Fruit fly (Drosophila melanogaster) whole organism, embryonic: ENCODE results near the gene CG31675.

Experiments used
- CG10274 ChIP-seq: fragments of 200-800 bp; sonication (Bioruptor generic); optimal IDR thresholded peaks from 3 replicates; lab custom pipeline; 2017; ENCODE audit warnings: missing biosample characterization, mild to moderate bottlenecking, missing genetic modification characterization
- CG11695 ChIP-seq: fragments of 200-800 bp; sonication (Bioruptor generic); IDR thresholded peaks from 3 replicates; pipeline ENCODE4 v1.3.6; 2022; ENCODE audit warnings: missing biosample characterization, missing genetic modification characterization
- CG12769 ChIP-seq: fragments of 200-800 bp; sonication (Bioruptor generic); optimal IDR thresholded peaks from 2 replicates; lab custom pipeline; 2019; ENCODE audit warnings: missing biosample characterization, mild to moderate bottlenecking, missing genetic modification characterization, moderate library complexity
- CG1603 ChIP-seq: fragments of 200-800 bp; sonication (Bioruptor generic); optimal IDR thresholded peaks from 2 replicates; lab custom pipeline; 2019; ENCODE audit warnings: missing biosample characterization, mild to moderate bottlenecking, missing genetic modification characterization, moderate library complexity
- CG17186 ChIP-seq: fragments of 200-800 bp; sonication (Bioruptor generic); optimal IDR thresholded peaks from 3 replicates; lab custom pipeline; 2017; ENCODE audit warnings: missing biosample characterization, missing genetic modification reagents, missing genetic modification characterization
- CG17912 ChIP-seq: fragments of 200-800 bp; sonication (Bioruptor generic); optimal IDR thresholded peaks from 2 replicates; lab custom pipeline; 2018; ENCODE audit warnings: missing biosample characterization, mild to moderate bottlenecking, missing genetic modification characterization
- CG1832 ChIP-seq: fragments of 200-800 bp; sonication (Bioruptor generic); optimal IDR thresholded peaks from 2 replicates; lab custom pipeline; 2017; ENCODE audit warnings: missing biosample characterization, mild to moderate bottlenecking, missing genetic modification characterization, inconsistent platforms
- CG2678 ChIP-seq: fragments of 200-800 bp; sonication (Bioruptor generic); optimal IDR thresholded peaks from 3 replicates; lab custom pipeline; 2019; ENCODE audit warnings: missing biosample characterization, mild to moderate bottlenecking, missing genetic modification characterization, moderate library complexity
- CG3065 ChIP-seq: fragments of 200-800 bp; sonication (Bioruptor generic); optimal IDR thresholded peaks from 2 replicates; lab custom pipeline; 2016; ENCODE audit warnings: missing biosample characterization, missing genetic modification characterization
- CG3281 ChIP-seq: fragments of 200-800 bp; sonication (Bioruptor generic); optimal IDR thresholded peaks from 3 replicates; lab custom pipeline; 2017; ENCODE audit warnings: missing biosample characterization, mild to moderate bottlenecking, missing genetic modification characterization
- CG3838 ChIP-seq: fragments of 200-800 bp; sonication (Bioruptor generic); optimal IDR thresholded peaks from 3 replicates; lab custom pipeline; 2016; ENCODE audit warnings: missing biosample characterization, missing genetic modification characterization
- CG7745 ChIP-seq: fragments of 200-800 bp; sonication (Bioruptor generic); optimal IDR thresholded peaks from 2 replicates; lab custom pipeline; 2018; ENCODE audit warnings: missing biosample characterization, mild to moderate bottlenecking, missing genetic modification characterization, moderate library complexity
- CG8290 ChIP-seq, 3 experiments: fragments of 200-800 bp; sonication (Bioruptor generic); optimal IDR thresholded peaks; 2 replicates each; lab custom pipeline; 2016 to 2019; ENCODE audit warnings: missing biosample characterization in 3 of 3, missing genetic modification characterization in 3 of 3, mild to moderate bottlenecking in 2 of 3, moderate library complexity in 1 of 3
- CG8478 ChIP-seq: fragments of >200 bp; optimal IDR thresholded peaks from 2 replicates; lab custom pipeline; 2018
- CG9609 ChIP-seq: fragments of 200-800 bp; sonication (Bioruptor generic); optimal IDR thresholded peaks from 3 replicates; lab custom pipeline; 2016; ENCODE audit warnings: missing biosample characterization, missing genetic modification characterization
- CoRest ChIP-seq: fragments of 200-800 bp; sonication (Bioruptor generic); optimal IDR thresholded peaks from 3 replicates; lab custom pipeline; 2018; ENCODE audit warnings: missing biosample characterization, mild to moderate bottlenecking, missing genetic modification characterization, moderate library complexity
- CrebB ChIP-seq: fragments of 200-800 bp; sonication (Bioruptor generic); optimal IDR thresholded peaks from 3 replicates; lab custom pipeline; 2018; ENCODE audit warnings: missing biosample characterization, mild to moderate bottlenecking, missing genetic modification characterization
- D ChIP-seq, 2 experiments: fragments of 200-800 bp in 1 of 2; fragments of >200 bp in 1 of 2; sonication (Bioruptor generic) in 1 of 2; optimal IDR thresholded peaks; 2 replicates in 1 of 2; 3 replicates in 1 of 2; lab custom pipeline; 2017; ENCODE audit warnings: mild to moderate bottlenecking in 1 of 2, missing biosample characterization in 1 of 2, missing genetic modification characterization in 1 of 2, missing genetic modification reagents in 1 of 2
- Dbx ChIP-seq: fragments of 200-800 bp; sonication (Bioruptor generic); IDR thresholded peaks from 3 replicates; pipeline ENCODE4 v1.3.6; 2022; ENCODE audit warnings: missing biosample characterization, missing genetic modification characterization
- Deaf1 ChIP-seq: fragments of 200-800 bp; optimal IDR thresholded peaks from 3 replicates; lab custom pipeline; 2019; ENCODE audit warnings: missing biosample characterization, mild to moderate bottlenecking, missing genetic modification characterization, moderate library complexity
- Dll ChIP-seq: fragments of 200-800 bp; sonication (Bioruptor generic); IDR thresholded peaks from 4 replicates; pipeline ENCODE4 v1.3.6; 2022; ENCODE audit warnings: missing biosample characterization, missing genetic modification characterization; ENCODE audit not compliant: partially characterized antibody
- Fer1 ChIP-seq: fragments of 200-800 bp; sonication (Bioruptor generic); optimal IDR thresholded peaks from 2 replicates; lab custom pipeline; 2017; ENCODE audit warnings: missing biosample characterization, mild to moderate bottlenecking, missing genetic modification characterization
- HLH3B ChIP-seq: fragments of 200-800 bp; sonication (Bioruptor generic); IDR thresholded peaks from 2 replicates; pipeline ENCODE4 v1.3.6; 2022; ENCODE audit warnings: missing biosample characterization, missing genetic modification characterization
- Hmr ChIP-seq: fragments of 200-800 bp; sonication (Bioruptor generic); optimal IDR thresholded peaks from 3 replicates; lab custom pipeline; 2017; ENCODE audit warnings: mild to moderate bottlenecking, missing biosample characterization, missing genetic modification reagents, missing genetic modification characterization
- Jarid2 ChIP-seq: fragments of 200-800 bp; sonication (Bioruptor generic); optimal IDR thresholded peaks from 3 replicates; lab custom pipeline; 2017; ENCODE audit warnings: mild to moderate bottlenecking, missing biosample characterization, missing genetic modification reagents, missing genetic modification characterization
- NFAT ChIP-seq: fragments of 200-800 bp; sonication (Bioruptor generic); IDR thresholded peaks from 2 replicates; pipeline ENCODE4 v1.3.6; 2022; ENCODE audit warnings: missing biosample characterization, missing genetic modification characterization
- Nf-YC ChIP-seq: fragments of 200-800 bp; optimal IDR thresholded peaks from 3 replicates; lab custom pipeline; 2019; ENCODE audit warnings: missing biosample characterization, mild to moderate bottlenecking, missing genetic modification characterization, moderate library complexity
- Side ChIP-seq: fragments of 200-800 bp; sonication (Bioruptor generic); optimal IDR thresholded peaks from 2 replicates; lab custom pipeline; 2016; ENCODE audit warnings: missing biosample characterization, missing genetic modification characterization
- bbx ChIP-seq: fragments of 200-800 bp; sonication (Bioruptor generic); IDR thresholded peaks from 2 replicates; pipeline ENCODE4 v1.3.6; 2022; ENCODE audit warnings: missing biosample characterization, missing genetic modification characterization; ENCODE audit not compliant: partially characterized antibody
- cg ChIP-seq: fragments of 200-800 bp; sonication (Bioruptor generic); optimal IDR thresholded peaks from 3 replicates; lab custom pipeline; 2019; ENCODE audit warnings: missing biosample characterization, mild to moderate bottlenecking, missing genetic modification characterization, moderate library complexity
- dati ChIP-seq: fragments of 200-800 bp; sonication (Bioruptor generic); IDR thresholded peaks from 2 replicates; pipeline ENCODE4 v1.3.6; 2022; ENCODE audit warnings: missing biosample characterization, missing genetic modification characterization
- disco-r ChIP-seq: fragments of 200-800 bp; sonication (Bioruptor generic); optimal IDR thresholded peaks from 2 replicates; lab custom pipeline; 2016; ENCODE audit warnings: missing biosample characterization, missing genetic modification characterization
- dmrt11E ChIP-seq: fragments of 200-800 bp; sonication (Bioruptor generic); optimal IDR thresholded peaks from 3 replicates; lab custom pipeline; 2018; ENCODE audit warnings: missing biosample characterization, mild to moderate bottlenecking, missing genetic modification characterization, moderate library complexity
- dpn ChIP-seq, 2 experiments: fragments of 200-800 bp; sonication (Bioruptor generic); optimal IDR thresholded peaks; 3 replicates each; lab custom pipeline; 2016; ENCODE audit warnings: missing biosample characterization in 2 of 2, missing genetic modification characterization in 2 of 2
- gfzf ChIP-seq: fragments of 200-800 bp; sonication (Bioruptor generic); optimal IDR thresholded peaks from 2 replicates; lab custom pipeline; 2016; ENCODE audit warnings: missing biosample characterization, mild to moderate bottlenecking, missing genetic modification characterization, moderate library complexity
- ham ChIP-seq: fragments of 200-800 bp; sonication (Bioruptor generic); IDR thresholded peaks from 2 replicates; pipeline ENCODE4 v1.3.6; 2022; ENCODE audit warnings: missing biosample characterization, missing genetic modification characterization
- hkb ChIP-seq, 2 experiments: fragments of 200-800 bp in 1 of 2; fragments of >200 bp in 1 of 2; sonication (Bioruptor generic) in 1 of 2; IDR thresholded peaks in 1 of 2; optimal IDR thresholded peaks in 1 of 2; 2 replicates each; pipeline versions ENCODE4 v1.3.6 to Lab custom; 2017 to 2022; ENCODE audit warnings: missing biosample characterization in 1 of 2, missing genetic modification characterization in 1 of 2
- jing ChIP-seq: fragments of 200-800 bp; sonication (Bioruptor generic); optimal IDR thresholded peaks from 2 replicates; lab custom pipeline; 2018; ENCODE audit warnings: missing biosample characterization, mild to moderate bottlenecking, missing genetic modification characterization
- nom ChIP-seq: fragments of 200-800 bp; sonication (Bioruptor generic); optimal IDR thresholded peaks from 2 replicates; lab custom pipeline; 2017; ENCODE audit warnings: missing biosample characterization, missing genetic modification characterization, mild to moderate bottlenecking, moderate library complexity, missing genetic modification reagents
- pros ChIP-seq: fragments of 200-800 bp; sonication (Bioruptor generic); optimal IDR thresholded peaks from 3 replicates; lab custom pipeline; 2019; ENCODE audit warnings: missing biosample characterization, mild to moderate bottlenecking, missing genetic modification characterization, moderate library complexity
- pum ChIP-seq: fragments of 200-800 bp; sonication (Bioruptor generic); optimal IDR thresholded peaks from 2 replicates; lab custom pipeline; 2016; ENCODE audit warnings: missing biosample characterization, missing genetic modification characterization
- salm ChIP-seq: fragments of 200-800 bp; sonication (Bioruptor generic); optimal IDR thresholded peaks from 2 replicates; lab custom pipeline; 2018; ENCODE audit warnings: missing biosample characterization, mild to moderate bottlenecking, missing genetic modification characterization
- sc ChIP-seq, 3 experiments: fragments of >200 bp in 2 of 3; fragments of 200-800 bp in 1 of 3; sonication (Bioruptor generic) in 1 of 3; optimal IDR thresholded peaks; 2 replicates in 2 of 3; 3 replicates in 1 of 3; lab custom pipeline; 2017; ENCODE audit warnings: mild to moderate bottlenecking in 1 of 3, missing biosample characterization in 1 of 3, missing genetic modification characterization in 1 of 3, missing genetic modification reagents in 1 of 3
- sim ChIP-seq: fragments of 200-800 bp; sonication (Bioruptor generic); IDR thresholded peaks from 2 replicates; pipeline ENCODE4 v1.3.6; 2022; ENCODE audit warnings: missing biosample characterization, missing genetic modification characterization
- slou ChIP-seq: fragments of 200-800 bp; sonication (Bioruptor generic); optimal IDR thresholded peaks from 3 replicates; lab custom pipeline; 2016; ENCODE audit warnings: missing biosample characterization, missing genetic modification characterization
- toy ChIP-seq: fragments of 200-800 bp; sonication (Bioruptor generic); IDR thresholded peaks from 2 replicates; pipeline ENCODE4 v1.3.6; 2022; ENCODE audit warnings: missing biosample characterization, missing genetic modification characterization
- unpg ChIP-seq: fragments of 200-800 bp; sonication (Bioruptor generic); optimal IDR thresholded peaks from 3 replicates; lab custom pipeline; 2018; ENCODE audit warnings: missing biosample characterization, mild to moderate bottlenecking, missing genetic modification characterization, moderate library complexity
- vvl ChIP-seq: fragments of 200-800 bp; sonication (Bioruptor generic); IDR thresholded peaks from 2 replicates; pipeline ENCODE4 v1.3.6; 2022; ENCODE audit warnings: missing biosample characterization, missing genetic modification characterization

The CG31675 gene

dm6 chr2L:20918056-20918674, 50.6 kb downstream of the CG31675 start (continued):
- TF ChIP-seq dmrt11E (tag; lab: Kevin White, UChicago) (peak; percentile 65), Side (GFP tag; lab: Kevin White, UChicago) (peak; percentile 83), toy (GFP tag; lab: Robert Waterston, UW) (no peak), sc (optimal IDR thresholded peaks at IDR 0.05; lab: Kevin White, UChicago) (no peak), sc (GFP tag; optimal IDR thresholded peaks at IDR 0.05; lab: Kevin White, UChicago) (no peak), unpg (GFP tag; lab: Kevin White, UChicago) (peak; percentile 88), dpn (GFP tag; optimal IDR thresholded peaks at IDR 0.05; lab: Kevin White, UChicago) (peak; percentile 61 to 84), slou (no peak), CG9609 (GFP tag; lab: Kevin White, UChicago) (peak; percentile 43), hkb (optimal IDR thresholded peaks at IDR 0.05; lab: Kevin White, UChicago) (no peak), hkb (GFP tag; IDR thresholded peaks at IDR 0.05; lab: Robert Waterston, UW) (no peak), pros (GFP tag; lab: Kevin White, UChicago) (no peak), bbx (GFP tag; lab: Robert Waterston, UW) (no peak), NFAT (no peak), CG1832 (GFP tag; lab: Kevin White, UChicago) (no peak), Dbx (GFP tag; lab: Robert Waterston, UW) (no peak), CG2678 (no peak), CG8478 (lab: Kevin White, UChicago) (no peak), CG3281 (GFP tag; lab: Kevin White, UChicago) (no peak), Deaf1 (tag; lab: Kevin White, UChicago) (no peak), CG3838 (no peak), cg (GFP tag; lab: Kevin White, UChicago) (peak; percentile 88), CoRest (tag; lab: Kevin White, UChicago) (peak; percentile 45), CG7745 (tag; lab: Kevin White, UChicago) (no peak), nom (no peak), CG12769 (tag; lab: Kevin White, UChicago) (peak; percentile 56), D (optimal IDR thresholded peaks at IDR 0.05; lab: Kevin White, UChicago) (no peak), D (GFP tag; optimal IDR thresholded peaks at IDR 0.05; lab: Kevin White, UChicago) (no peak), CG17912 (GFP tag; lab: Kevin White, UChicago) (no peak), dati (GFP tag; lab: Robert Waterston, UW) (no peak), pum (GFP tag; lab: Kevin White, UChicago) (peak; percentile 39), HLH3B (peak; percentile 71), CrebB (tag; lab: Kevin White, UChicago) (peak; percentile 74), Jarid2 (no peak), CG10274 (GFP tag; lab: Kevin White, UChicago) (no peak), ham (GFP tag; lab: Robert Waterston, UW) (no peak), CG11695 (GFP tag; lab: Robert Waterston, UW) (peak; percentile 58; the same call in 2 of the 3 replicates), Hmr (peak; percentile 88), CG17186 (GFP tag; lab: Kevin White, UChicago) (no peak), jing (GFP tag; lab: Kevin White, UChicago) (peak; percentile 61), Nf-YC (tag; lab: Kevin White, UChicago) (no peak), CG8290 (GFP tag; optimal IDR thresholded peaks at IDR 0.05; lab: Kevin White, UChicago) (peak; percentile 30), CG8290 (tag; optimal IDR thresholded peaks at IDR 0.05; lab: Kevin White, UChicago) (peak; percentile 15 to 51), Fer1 (GFP tag; lab: Kevin White, UChicago) (no peak), sim (GFP tag; lab: Robert Waterston, UW) (peak; percentile 59; the same call in 1 of the 2 replicates), salm (peak; percentile 81), CG1603 (tag; lab: Kevin White, UChicago) (peak; percentile 59), vvl (GFP tag; lab: Robert Waterston, UW) (peak; percentile 90), Dll (GFP tag; lab: Robert Waterston, UW) (no peak), CG3065 (GFP tag; lab: Kevin White, UChicago) (no peak), disco-r (GFP tag; lab: Kevin White, UChicago) (peak; percentile 70), gfzf (no peak)
